Worm (Caenorhabditis elegans) whole organism, early embryonic: ENCODE results near the gene odr-4.

ENCODE experiments used
- F13C5.2 ChIP-seq: sonication (generic microtip); optimal IDR thresholded peaks from 2 replicates; lab custom pipeline; 2017; ENCODE audit warnings: mild to moderate bottlenecking, missing genetic modification characterization, inconsistent platforms, missing compliant biosample characterization
- aly-1 ChIP-seq: sonication (generic microtip); optimal IDR thresholded peaks from 2 replicates; lab custom pipeline; 2016; ENCODE audit warnings: missing genetic modification characterization, missing compliant biosample characterization
- ama-1 ChIP-seq: fragments of 150-350 bp; optimal IDR thresholded peaks from 2 replicates; lab custom pipeline; 2014
- ceh-13 ChIP-seq: fragments of 200-800 bp; sonication (Bioruptor generic); optimal IDR thresholded peaks from 2 replicates; lab custom pipeline; 2018; ENCODE audit warnings: mild to moderate bottlenecking, missing genetic modification characterization, missing compliant biosample characterization
- ceh-36 ChIP-seq: sonication (generic microtip); optimal IDR thresholded peaks from 2 replicates; lab custom pipeline; 2016; ENCODE audit warnings: missing genetic modification characterization, inconsistent platforms, missing compliant biosample characterization
- ets-7 ChIP-seq: sonication (generic microtip); optimal IDR thresholded peaks from 2 replicates; lab custom pipeline; 2016; ENCODE audit warnings: missing genotype, missing genetic modification characterization, missing compliant biosample characterization
- flt-1 ChIP-seq: fragments of 200-800 bp; sonication (Bioruptor generic); IDR thresholded peaks from 2 replicates; pipeline ENCODE4 v1.3.6; 2022; ENCODE audit warnings: missing genetic modification characterization, missing compliant biosample characterization
- hmbx-1 ChIP-seq: sonication (generic microtip); optimal IDR thresholded peaks from 2 replicates; lab custom pipeline; 2016; ENCODE audit warnings: mild to moderate bottlenecking, missing genetic modification characterization, missing compliant biosample characterization
- hmg-4 ChIP-seq: fragments of 200-800 bp; sonication (Bioruptor generic); optimal IDR thresholded peaks from 2 replicates; lab custom pipeline; 2018; ENCODE audit warnings: mild to moderate bottlenecking, missing genetic modification characterization, missing compliant biosample characterization
- pes-1 ChIP-seq: fragments of 200-800 bp; sonication (Bioruptor generic); IDR thresholded peaks from 2 replicates; pipeline ENCODE4 v1.3.6; 2022; ENCODE audit warnings: missing genetic modification reagents, missing genetic modification characterization, missing compliant biosample characterization
- tbx-11 ChIP-seq: fragments of 200-800 bp; sonication (Bioruptor generic); IDR thresholded peaks from 2 replicates; pipeline ENCODE4 v1.3.6; 2022; ENCODE audit warnings: missing genetic modification characterization, missing compliant biosample characterization
- tra-4 ChIP-seq: sonication (generic microtip); optimal IDR thresholded peaks from 2 replicates; lab custom pipeline; 2017; ENCODE audit warnings: missing genetic modification characterization, missing compliant biosample characterization

- TF ChIP-seq ceh-36 (tag; lab: Kevin White, UChicago), result no peak
- no peak for TF ChIP-seq ama-1 (lab: Kevin White, UChicago)
- TF ChIP-seq tbx-11 (GFP tag; lab: Robert Waterston, UW), result no peak
- no peak for TF ChIP-seq pes-1 (GFP tag; lab: Robert Waterston, UW)
- TF ChIP-seq flt-1, result no peak
- TF ChIP-seq aly-1 (tag; lab: Kevin White, UChicago), result no peak
- TF ChIP-seq hmg-4, result no peak
- no peak for TF ChIP-seq ets-7
- no peak for TF ChIP-seq hmbx-1
- TF ChIP-seq tra-4 (tag; lab: Kevin White, UChicago), result no peak
- TF ChIP-seq F13C5.2 (tag; lab: Kevin White, UChicago), result no peak
- no peak for TF ChIP-seq ceh-13 (GFP tag; lab: Kevin White, UChicago)
Measured at ce11 chrIII:6718270-6718669, 12.3 kb upstream of the odr-4 start, which contains the start of gene F37A4.3.
